Worm (Caenorhabditis elegans) whole organism, L4 larva: ENCODE data around the gene srx-23.
A peak's percentile ranks its signal among the peaks of the same experiment; 100 is the strongest.

Experiments
- F26F4.8 ChIP-seq: fragments of 200-800 bp; sonication (Bioruptor generic); conservative IDR thresholded peaks from 2 replicates; pipeline ENCODE4 v1.3.6; 2022; ENCODE audit warnings: missing genetic modification characterization, missing compliant biosample characterization
- F44E2.7 ChIP-seq: fragments of 200-800 bp; sonication (Bioruptor generic); IDR thresholded peaks from 2 replicates; pipeline ENCODE4 v2.1.2; 2022; ENCODE audit warnings: missing genetic modification characterization, missing compliant biosample characterization
- F49E8.2 ChIP-seq: sonication (generic microtip); optimal IDR thresholded peaks from 2 replicates; lab custom pipeline; 2016; ENCODE audit warnings: missing compliant biosample characterization, mild to moderate bottlenecking, missing genetic modification characterization, borderline replicate concordance
- R02D3.7 ChIP-seq: fragments of 150-350 bp; sonication (generic microtip); optimal IDR thresholded peaks from 3 replicates; lab custom pipeline; 2014; ENCODE audit warnings: missing biosample characterization, missing genetic modification characterization
- aha-1 ChIP-seq: fragments of 150-350 bp; peaks from one replicate; lab custom pipeline; 2014; ENCODE audit warnings: missing biosample characterization, missing genetic modification characterization
- ama-1 ChIP-seq: fragments of 150-350 bp; optimal IDR thresholded peaks from 2 replicates; lab custom pipeline; 2014; ENCODE audit warnings: inconsistent platforms, mixed read lengths
- arid-1 ChIP-seq: fragments of 200-800 bp; sonication (Bioruptor generic); conservative IDR thresholded peaks from 2 replicates; pipeline ENCODE4 v1.3.6; 2022; ENCODE audit warnings: missing genetic modification reagents, missing genetic modification characterization, missing compliant biosample characterization
- ceh-20 ChIP-seq: fragments of 200-800 bp; sonication (Bioruptor generic); IDR thresholded peaks from 2 replicates; pipeline ENCODE4 v1.3.6; 2022; ENCODE audit warnings: missing genetic modification reagents, missing genetic modification characterization, missing compliant biosample characterization
- ceh-28 ChIP-seq: fragments of 150-350 bp; optimal IDR thresholded peaks from 2 replicates; lab custom pipeline; 2014; ENCODE audit warnings: missing biosample characterization, missing genetic modification reagents, missing genetic modification characterization
- ceh-32 ChIP-seq: sonication (generic microtip); optimal IDR thresholded peaks from 2 replicates; lab custom pipeline; 2016; ENCODE audit warnings: mild to moderate bottlenecking, missing genetic modification characterization, missing compliant biosample characterization; ENCODE audit not compliant: poor library complexity
- ceh-44 ChIP-seq: fragments of 200-800 bp; sonication (Bioruptor generic); IDR thresholded peaks from 2 replicates; pipeline ENCODE4 v1.3.6; 2022; ENCODE audit warnings: missing genetic modification reagents, missing genetic modification characterization, missing compliant biosample characterization
- ces-1 ChIP-seq: fragments of 150-350 bp; sonication (generic microtip); optimal IDR thresholded peaks from 4 replicates; lab custom pipeline; 2014; ENCODE audit warnings: missing biosample characterization, missing genetic modification reagents, missing genetic modification characterization
- ctbp-1 ChIP-seq: fragments of 200-800 bp; sonication (Bioruptor generic); IDR thresholded peaks from 2 replicates; pipeline ENCODE4 v1.3.6; 2022; ENCODE audit warnings: missing genetic modification reagents, missing genetic modification characterization, missing compliant biosample characterization
- dmd-6 ChIP-seq: fragments of 200-800 bp; sonication (Bioruptor generic); IDR thresholded peaks from 2 replicates; pipeline ENCODE4 v1.3.6; 2022; ENCODE audit warnings: missing genetic modification reagents, missing genetic modification characterization, missing compliant biosample characterization
- dmd-9 ChIP-seq: fragments of 200-800 bp; sonication (Bioruptor generic); IDR thresholded peaks from 2 replicates; pipeline ENCODE4 v1.3.6; 2022; ENCODE audit warnings: missing genetic modification reagents, missing genetic modification characterization, missing compliant biosample characterization
- fkh-10 ChIP-seq: fragments of 150-350 bp; optimal IDR thresholded peaks from 2 replicates; lab custom pipeline; 2014; ENCODE audit warnings: missing biosample characterization, missing genetic modification reagents, missing genetic modification characterization
- fos-1 ChIP-seq: fragments of 150-350 bp; optimal IDR thresholded peaks from 2 replicates; lab custom pipeline; 2014; ENCODE audit warnings: missing biosample characterization, missing genetic modification characterization
- gei-8 ChIP-seq: fragments of 200-800 bp; sonication (Bioruptor generic); optimal IDR thresholded peaks from 2 replicates; lab custom pipeline; 2018; ENCODE audit warnings: mild to moderate bottlenecking, missing genetic modification characterization, missing compliant biosample characterization
- hif-1 ChIP-seq, 2 experiments: sonication (generic microtip); optimal IDR thresholded peaks; 2 replicates each; lab custom pipeline; 2016 to 2017; ENCODE audit warnings: missing compliant biosample characterization in 2 of 2, missing genetic modification characterization in 2 of 2, missing genetic modification reagents in 2 of 2, missing genotype in 2 of 2, mild to moderate bottlenecking in 1 of 2
- hlh-30 ChIP-seq: sonication (generic microtip); optimal IDR thresholded peaks from 2 replicates; lab custom pipeline; 2017; ENCODE audit warnings: antibody characterized with exemption, mild to moderate bottlenecking, missing genetic modification characterization, missing compliant biosample characterization; ENCODE audit not compliant: insufficient read depth
- lin-1 ChIP-seq: fragments of 200-800 bp; sonication (Bioruptor generic); IDR thresholded peaks from 2 replicates; pipeline ENCODE4 v1.3.6; 2022; ENCODE audit warnings: missing genetic modification reagents, missing genetic modification characterization, missing compliant biosample characterization
- lin-39 ChIP-seq: fragments of 150-350 bp; optimal IDR thresholded peaks from 2 replicates; lab custom pipeline; 2014; ENCODE audit warnings: missing biosample characterization, missing genetic modification reagents, missing genetic modification characterization
- lir-3 ChIP-seq: sonication (generic microtip); optimal IDR thresholded peaks from 2 replicates; lab custom pipeline; 2016; ENCODE audit warnings: mild to moderate bottlenecking, missing genetic modification characterization, missing compliant biosample characterization
- madf-9 ChIP-seq: fragments of 200-800 bp; sonication (Bioruptor generic); conservative IDR thresholded peaks from 2 replicates; pipeline ENCODE4 v1.3.6; 2022; ENCODE audit warnings: missing genetic modification reagents, missing genetic modification characterization, missing compliant biosample characterization
- mdt-29 ChIP-seq: fragments of 200-800 bp; sonication (Bioruptor generic); IDR thresholded peaks from 2 replicates; pipeline ENCODE4 v1.3.6; 2022; ENCODE audit warnings: missing genetic modification reagents, missing genetic modification characterization, missing compliant biosample characterization
- mep-1 ChIP-seq: fragments of 150-350 bp; sonication (generic microtip); optimal IDR thresholded peaks from 3 replicates; lab custom pipeline; 2014; ENCODE audit warnings: missing biosample characterization, missing genetic modification characterization
- mes-2 ChIP-seq: sonication (generic microtip); optimal IDR thresholded peaks from 2 replicates; lab custom pipeline; 2016; ENCODE audit warnings: missing genotype, mild to moderate bottlenecking, missing genetic modification characterization, missing compliant biosample characterization; ENCODE audit not compliant: poor library complexity, severe bottlenecking
- mxl-2 ChIP-seq: fragments of 200-800 bp; sonication (Bioruptor generic); conservative IDR thresholded peaks from 2 replicates; pipeline ENCODE4 v1.3.6; 2022; ENCODE audit warnings: missing genetic modification reagents, missing genetic modification characterization, missing compliant biosample characterization
- nhr-102 ChIP-seq: sonication (generic microtip); optimal IDR thresholded peaks from 2 replicates; lab custom pipeline; 2016; ENCODE audit warnings: mild to moderate bottlenecking, missing genetic modification characterization, moderate library complexity, missing compliant biosample characterization
- nhr-111 ChIP-seq: fragments of 200-800 bp; sonication (Bioruptor generic); optimal IDR thresholded peaks from 2 replicates; lab custom pipeline; 2018; ENCODE audit warnings: mild to moderate bottlenecking, missing genetic modification characterization, missing compliant biosample characterization
- nhr-42 ChIP-seq: fragments of 200-800 bp; sonication (Bioruptor generic); IDR thresholded peaks from 2 replicates; pipeline ENCODE4 v1.3.6; 2022; ENCODE audit warnings: missing genetic modification characterization, missing compliant biosample characterization
- nhr-76 ChIP-seq: fragments of 150-350 bp; optimal IDR thresholded peaks from 2 replicates; lab custom pipeline; 2014; ENCODE audit warnings: missing biosample characterization, missing genetic modification characterization
- nhr-77 ChIP-seq: fragments of 150-350 bp; optimal IDR thresholded peaks from 2 replicates; lab custom pipeline; 2014; ENCODE audit warnings: missing biosample characterization, missing genetic modification characterization
- php-3 ChIP-seq: fragments of 200-800 bp; sonication (Bioruptor generic); IDR thresholded peaks from 2 replicates; pipeline ENCODE4 v1.3.6; 2022; ENCODE audit warnings: missing genetic modification reagents, missing genetic modification characterization, missing compliant biosample characterization
- saeg-2 ChIP-seq: fragments of 200-800 bp; sonication (Bioruptor generic); IDR thresholded peaks from 2 replicates; pipeline ENCODE4 v1.3.6; 2022; ENCODE audit warnings: missing genetic modification reagents, missing genetic modification characterization, missing compliant biosample characterization
- sdz-12 ChIP-seq: fragments of 200-800 bp; sonication (Bioruptor generic); optimal IDR thresholded peaks from 2 replicates; lab custom pipeline; 2018; ENCODE audit warnings: mild to moderate bottlenecking, missing genetic modification characterization, missing compliant biosample characterization
- skn-1 ChIP-seq: fragments of 150-350 bp; optimal IDR thresholded peaks from 2 replicates; lab custom pipeline; 2014; ENCODE audit warnings: missing biosample characterization, missing genetic modification characterization
- snpc-1.2 ChIP-seq: fragments of 200-800 bp; sonication (Bioruptor generic); IDR thresholded peaks from 2 replicates; pipeline ENCODE4 v1.3.6; 2022; ENCODE audit warnings: missing genetic modification reagents, missing genetic modification characterization, missing compliant biosample characterization
- snpc-4 ChIP-seq: fragments of 150-350 bp; optimal IDR thresholded peaks from 2 replicates; lab custom pipeline; 2014; ENCODE audit warnings: missing biosample characterization, missing genetic modification characterization
- unc-39 ChIP-seq: sonication (generic microtip); optimal IDR thresholded peaks from 2 replicates; lab custom pipeline; 2017; ENCODE audit warnings: missing biosample characterization, missing genetic modification characterization
- unc-62 ChIP-seq, 3 experiments: fragments of 150-350 bp in 1 of 3; sonication (generic microtip); optimal IDR thresholded peaks in 2 of 3; peaks in 1 of 3; 1 replicate in 1 of 3; 2 replicates in 2 of 3; lab custom pipeline; 2014 to 2017; ENCODE audit warnings: missing biosample characterization in 3 of 3, missing genetic modification characterization in 3 of 3, missing genetic modification reagents in 3 of 3, missing genotype in 1 of 3
- zfp-2 ChIP-seq: sonication (generic microtip); optimal IDR thresholded peaks from 2 replicates; lab custom pipeline; 2016; ENCODE audit warnings: mild to moderate bottlenecking, missing genetic modification characterization, missing compliant biosample characterization
- zip-11 ChIP-seq: fragments of 200-800 bp; sonication (Bioruptor generic); IDR thresholded peaks from 2 replicates; pipeline ENCODE4 v1.3.6; 2022; ENCODE audit warnings: missing genetic modification characterization, missing compliant biosample characterization
- zip-2 ChIP-seq: fragments of 150-350 bp; optimal IDR thresholded peaks from 2 replicates; lab custom pipeline; 2014; ENCODE audit warnings: missing biosample characterization, missing genetic modification characterization
- ztf-11 ChIP-seq: fragments of 150-350 bp; optimal IDR thresholded peaks from 2 replicates; lab custom pipeline; 2014; ENCODE audit warnings: missing biosample characterization, missing genetic modification characterization
- ztf-7 ChIP-seq: fragments of 150-350 bp; optimal IDR thresholded peaks from 2 replicates; lab custom pipeline; 2014; ENCODE audit warnings: missing biosample characterization, missing genetic modification characterization

The srx-23 gene

DNA sequence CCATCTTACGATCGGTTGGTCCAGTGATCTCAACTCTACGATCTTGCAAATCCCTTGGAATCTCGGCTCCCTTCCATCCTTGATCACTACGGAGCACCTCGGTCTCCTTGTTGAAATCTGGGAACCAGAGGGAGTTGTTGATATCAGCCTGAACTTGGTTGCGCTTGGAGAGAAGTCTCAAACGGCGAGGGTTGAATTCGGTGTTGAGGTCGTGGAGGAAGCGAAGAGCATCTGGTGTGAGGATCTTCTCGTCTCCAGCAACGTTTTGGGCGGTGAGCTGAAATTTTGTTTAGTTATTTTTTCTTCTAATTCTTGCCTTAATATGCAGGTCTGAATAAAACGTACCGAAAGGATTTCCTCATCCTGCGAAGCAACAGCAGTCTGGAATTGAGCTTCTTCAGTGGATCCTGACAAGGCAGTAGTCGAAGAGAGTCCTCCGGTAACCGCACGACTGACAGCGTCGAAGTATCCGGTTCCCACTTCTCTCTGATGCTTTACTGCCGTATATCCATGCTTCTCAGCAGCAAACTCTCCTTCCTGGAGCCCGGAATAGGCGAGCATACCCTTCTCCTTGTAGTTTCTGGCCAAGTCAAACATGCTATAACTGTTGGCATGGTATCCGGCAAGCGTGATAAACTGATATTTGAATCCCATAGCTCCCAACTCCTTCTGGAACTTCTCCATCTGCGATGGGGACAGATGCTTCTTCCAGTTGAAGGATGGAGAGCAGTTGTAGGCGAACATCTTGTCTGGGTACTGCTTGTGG, 43.9 kb downstream of the srx-23 start (continued):
- TF ChIP-seq fos-1 (no peak), ceh-32 (tag; lab: Kevin White, UChicago) (no peak)

DNA sequence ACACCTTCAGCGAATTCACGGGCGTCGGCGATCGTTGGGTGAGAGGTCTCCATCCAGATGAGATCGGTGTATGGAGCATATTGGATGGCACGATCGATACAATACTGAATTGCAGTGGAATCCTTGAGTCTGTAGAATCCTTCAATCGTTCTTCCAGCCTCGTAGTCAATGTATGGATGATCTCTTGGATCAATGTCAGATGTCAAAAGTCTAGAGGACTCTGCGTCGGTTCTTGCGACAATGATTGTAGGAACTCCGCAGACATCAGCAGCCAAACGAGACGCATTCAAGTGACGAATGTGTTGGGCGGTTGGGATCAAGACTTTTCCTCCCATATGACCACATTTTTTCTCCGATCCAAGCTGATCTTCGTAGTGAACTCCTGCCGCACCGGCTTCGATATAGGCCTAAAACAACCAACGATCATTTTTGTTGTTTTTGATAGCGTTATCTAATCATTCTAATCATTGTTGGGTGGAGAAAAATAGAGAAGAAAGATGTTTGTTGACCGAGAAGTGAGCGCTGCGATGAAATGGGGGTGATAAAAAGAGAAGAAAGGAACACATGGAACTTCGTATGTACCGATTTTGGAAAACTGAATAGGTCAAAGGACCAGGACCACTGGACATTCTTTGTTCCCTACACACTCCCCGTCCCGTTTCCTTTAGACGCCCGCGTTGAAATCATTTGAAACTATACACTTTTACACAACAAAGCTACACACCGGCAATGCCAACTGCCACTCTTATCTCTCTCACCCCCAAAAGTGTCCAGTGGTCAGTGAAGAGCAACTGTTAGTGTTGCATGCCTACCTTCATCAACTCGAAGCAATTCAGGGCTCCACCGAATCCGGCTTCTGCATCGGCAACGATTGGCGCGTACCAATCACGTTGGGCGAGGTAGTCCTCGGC, 44.7 kb downstream of the srx-23 start:
- TF ChIP-seq skn-1 (tag; lab: Kevin White, UChicago) (no peak), unc-62 (GFP tag; optimal IDR thresholded peaks at IDR 0.05 in 1 of 2; lab: Kevin White, UChicago) (no peak), unc-62 (tag; optimal IDR thresholded peaks at IDR 0.05; lab: Kevin White, UChicago) (no peak), nhr-76 (no peak), ctbp-1 (no peak; the same call in 1 of the 2 replicates), mdt-29 (GFP tag; lab: Robert Waterston, UW) (no peak), arid-1 (GFP tag; lab: Robert Waterston, UW) (no peak), mxl-2 (GFP tag; lab: Robert Waterston, UW) (no peak), zip-2 (tag; lab: Kevin White, UChicago) (peak; percentile 15), R02D3.7 (tag; lab: Kevin White, UChicago) (no peak), mep-1 (tag; lab: Kevin White, UChicago) (peak; percentile 30), ceh-44 (GFP tag; lab: Robert Waterston, UW) (no peak), ztf-11 (tag; lab: Kevin White, UChicago) (no peak), lin-39 (tag; lab: Kevin White, UChicago) (no peak), nhr-77 (tag; lab: Kevin White, UChicago) (no peak), lin-1 (GFP tag; lab: Robert Waterston, UW) (no peak; the same call in 1 of the 2 replicates), ceh-20 (GFP tag; lab: Robert Waterston, UW) (no peak), gei-8 (GFP tag; lab: Kevin White, UChicago) (no peak), aha-1 (tag; lab: Kevin White, UChicago) (peak; percentile 97), saeg-2 (no peak), zip-11 (GFP tag; lab: Robert Waterston, UW) (no peak), ama-1 (lab: Kevin White, UChicago) (peak; percentile 89), ceh-32 (tag; lab: Kevin White, UChicago) (no peak), dmd-6 (GFP tag; lab: Robert Waterston, UW) (no peak; the same call in 1 of the 2 replicates), dmd-9 (GFP tag; lab: Robert Waterston, UW) (peak; percentile 7; the same call in 1 of the 2 replicates), F26F4.8 (GFP tag; lab: Robert Waterston, UW) (no peak), php-3 (no peak), snpc-4 (tag; lab: Kevin White, UChicago) (no peak), F44E2.7 (GFP tag; lab: Robert Waterston, UW) (no peak), zfp-2 (no peak), unc-39 (tag; lab: Kevin White, UChicago) (no peak), nhr-42 (GFP tag; lab: Robert Waterston, UW) (peak; percentile 24; the same call in 1 of the 2 replicates), madf-9 (GFP tag; lab: Robert Waterston, UW) (no peak), sdz-12 (GFP tag; lab: Kevin White, UChicago) (no peak), ceh-28 (tag; lab: Kevin White, UChicago) (no peak), hlh-30 (tag; lab: Kevin White, UChicago) (no peak), nhr-102 (tag; lab: Kevin White, UChicago) (no peak), nhr-111 (GFP tag; lab: Kevin White, UChicago) (no peak), hif-1 (tag; optimal IDR thresholded peaks at IDR 0.05; lab: Kevin White, UChicago) (no peak), snpc-1.2 (GFP tag; lab: Robert Waterston, UW) (no peak), mes-2 (tag; lab: Kevin White, UChicago) (peak; percentile 11), lir-3 (tag; lab: Kevin White, UChicago) (no peak), F49E8.2 (no peak), ces-1 (GFP tag; lab: Kevin White, UChicago) (no peak), ztf-7 (no peak), fkh-10 (no peak)
